Worm (Caenorhabditis elegans) whole organism, young adult: ENCODE results near the gene T24E12.3.

Experiments used
- D2030.7 ChIP-seq: fragments of 200-800 bp; sonication (Bioruptor generic); IDR thresholded peaks from 2 replicates; pipeline ENCODE4 v1.3.6; 2022; ENCODE audit warnings: missing genetic modification reagents, missing genetic modification characterization, missing compliant biosample characterization
- F33H1.4 ChIP-seq: fragments of 200-800 bp; sonication (Bioruptor generic); IDR thresholded peaks from 2 replicates; pipeline ENCODE4 v1.3.6; 2022; ENCODE audit warnings: missing genetic modification reagents, missing genetic modification characterization, missing compliant biosample characterization
- F39B2.1 ChIP-seq: fragments of 200-800 bp; sonication (Bioruptor generic); IDR thresholded peaks from 2 replicates; pipeline ENCODE4 v1.3.6; 2022; ENCODE audit warnings: missing genetic modification reagents, missing genetic modification characterization, missing compliant biosample characterization
- K12H6.12 ChIP-seq: fragments of 200-800 bp; sonication (Bioruptor generic); optimal IDR thresholded peaks from 2 replicates; lab custom pipeline; 2018; ENCODE audit warnings: mild to moderate bottlenecking, missing genetic modification characterization, missing compliant biosample characterization
- Y56A3A.18 ChIP-seq: fragments of 200-800 bp; sonication (Bioruptor generic); IDR thresholded peaks from 2 replicates; pipeline ENCODE4 v1.3.6; 2022; ENCODE audit warnings: missing genetic modification reagents, missing genetic modification characterization, missing compliant biosample characterization
- ZK185.1 ChIP-seq: sonication (generic microtip); optimal IDR thresholded peaks from 2 replicates; lab custom pipeline; 2016; ENCODE audit warnings: mild to moderate bottlenecking, missing genetic modification characterization, missing compliant biosample characterization; ENCODE audit not compliant: poor library complexity, severe bottlenecking
- attf-5 ChIP-seq: fragments of 200-800 bp; sonication (Bioruptor generic); optimal IDR thresholded peaks from 2 replicates; lab custom pipeline; 2018; ENCODE audit warnings: mild to moderate bottlenecking, missing genetic modification characterization, missing compliant biosample characterization
- cebp-1 ChIP-seq, 2 experiments: fragments of 200-800 bp in 1 of 2; sonication (Bioruptor generic) in 1 of 2; sonication (generic microtip) in 1 of 2; IDR thresholded peaks in 1 of 2; optimal IDR thresholded peaks in 1 of 2; 2 replicates each; pipeline versions ENCODE4 v1.3.6 to Lab custom; 2017 to 2022; ENCODE audit warnings: missing compliant biosample characterization in 2 of 2, missing genetic modification characterization in 2 of 2, mild to moderate bottlenecking in 1 of 2, missing genetic modification reagents in 1 of 2, moderate library complexity in 1 of 2
- ceh-91 ChIP-seq: fragments of 200-800 bp; sonication (Bioruptor generic); IDR thresholded peaks from 2 replicates; pipeline ENCODE4 v1.3.6; 2022; ENCODE audit warnings: missing genetic modification reagents, missing genetic modification characterization, missing compliant biosample characterization
- dox-1 ChIP-seq: fragments of 200-800 bp; sonication (Bioruptor generic); IDR thresholded peaks from 2 replicates; pipeline ENCODE4 v1.3.6; 2022; ENCODE audit warnings: missing genetic modification reagents, missing genetic modification characterization, missing compliant biosample characterization
- ekl-4 ChIP-seq: fragments of 200-800 bp; sonication (Bioruptor generic); IDR thresholded peaks from 2 replicates; pipeline ENCODE4 v1.3.6; 2022; ENCODE audit warnings: missing genetic modification reagents, missing genetic modification characterization, missing compliant biosample characterization
- him-1 ChIP-seq: sonication (generic microtip); optimal IDR thresholded peaks from 2 replicates; lab custom pipeline; 2016; ENCODE audit warnings: missing genotype, missing genetic modification reagents, missing genetic modification characterization, missing compliant biosample characterization
- hmg-1.2 ChIP-seq: fragments of 200-800 bp; sonication (Bioruptor generic); IDR thresholded peaks from 2 replicates; pipeline ENCODE4 v1.3.6; 2022; ENCODE audit warnings: missing genetic modification reagents, missing genetic modification characterization, missing compliant biosample characterization
- lin-40 ChIP-seq: sonication (generic microtip); optimal IDR thresholded peaks from 2 replicates; lab custom pipeline; 2016; ENCODE audit warnings: missing genetic modification characterization, mild to moderate bottlenecking, missing compliant biosample characterization, missing genotype, missing genetic modification reagents
- lin-54 ChIP-seq: fragments of 200-800 bp; sonication (Bioruptor generic); optimal IDR thresholded peaks from 2 replicates; lab custom pipeline; 2018; ENCODE audit warnings: mild to moderate bottlenecking, missing genetic modification characterization, missing compliant biosample characterization
- lsl-1 ChIP-seq: fragments of 200-800 bp; sonication (Bioruptor generic); optimal IDR thresholded peaks from 2 replicates; lab custom pipeline; 2018; ENCODE audit warnings: mild to moderate bottlenecking, missing genetic modification characterization, moderate library complexity, missing compliant biosample characterization
- madf-6 ChIP-seq: fragments of 200-800 bp; sonication (Bioruptor generic); IDR thresholded peaks from 2 replicates; pipeline ENCODE4 v1.3.6; 2022; ENCODE audit warnings: missing genetic modification reagents, missing genetic modification characterization, missing compliant biosample characterization
- madf-8 ChIP-seq: fragments of 200-800 bp; sonication (Bioruptor generic); conservative IDR thresholded peaks from 2 replicates; pipeline ENCODE4 v1.3.6; 2022; ENCODE audit warnings: missing genetic modification reagents, missing genetic modification characterization, missing compliant biosample characterization
- mcd-1 ChIP-seq: fragments of 200-800 bp; sonication (Bioruptor generic); IDR thresholded peaks from 2 replicates; pipeline ENCODE4 v1.3.6; 2022; ENCODE audit warnings: missing genetic modification reagents, missing genetic modification characterization, missing compliant biosample characterization
- nhr-80 ChIP-seq: sonication (generic microtip); optimal IDR thresholded peaks from 2 replicates; lab custom pipeline; 2016; ENCODE audit warnings: missing genetic modification characterization, missing compliant biosample characterization
- snpc-1.1 ChIP-seq: sonication (generic microtip); optimal IDR thresholded peaks from 2 replicates; lab custom pipeline; 2017; ENCODE audit warnings: missing genetic modification characterization, mild to moderate bottlenecking, missing compliant biosample characterization, antibody characterized with exemption, moderate library complexity, missing genotype, missing genetic modification reagents; ENCODE audit not compliant: insufficient read depth
- snpc-1.3 ChIP-seq: sonication (generic microtip); optimal IDR thresholded peaks from 2 replicates; lab custom pipeline; 2017; ENCODE audit warnings: missing genetic modification characterization, mild to moderate bottlenecking, missing compliant biosample characterization, antibody characterized with exemption, moderate library complexity, missing genotype, missing genetic modification reagents; ENCODE audit not compliant: insufficient read depth
- snpc-3.4 ChIP-seq: sonication (generic microtip); optimal IDR thresholded peaks from 2 replicates; lab custom pipeline; 2017; ENCODE audit warnings: missing genetic modification characterization, mild to moderate bottlenecking, missing compliant biosample characterization, antibody characterized with exemption, moderate library complexity, missing genotype, missing genetic modification reagents
- snpc-4 ChIP-seq, 5 experiments: fragments of 150-350 bp in 1 of 5; sonication (generic microtip) in 4 of 5; optimal IDR thresholded peaks; 2 replicates each; lab custom pipeline; 2014 to 2018; ENCODE audit warnings: missing genetic modification characterization in 5 of 5, missing biosample characterization in 3 of 5, antibody characterized with exemption in 2 of 5, mild to moderate bottlenecking in 2 of 5, missing compliant biosample characterization in 2 of 5, missing genotype in 2 of 5, moderate library complexity in 2 of 5, missing genetic modification reagents in 1 of 5
- xnd-1 ChIP-seq: sonication (generic microtip); optimal IDR thresholded peaks from 2 replicates; lab custom pipeline; 2016; ENCODE audit warnings: missing genotype, missing genetic modification reagents, missing genetic modification characterization, missing compliant biosample characterization
- zfh-2 ChIP-seq: fragments of 200-800 bp; sonication (Bioruptor generic); conservative IDR thresholded peaks from 2 replicates; pipeline ENCODE4 v1.3.6; 2022; ENCODE audit warnings: missing genetic modification reagents, missing genetic modification characterization, missing compliant biosample characterization
- ztf-18 ChIP-seq: sonication (generic microtip); optimal IDR thresholded peaks from 2 replicates; lab custom pipeline; 2016; ENCODE audit warnings: missing genotype, mild to moderate bottlenecking, missing genetic modification characterization, missing compliant biosample characterization

Gene T24E12.3

ce11 chrII:3808104-3808503 is 32.3 kb downstream of the T24E12.3 start, which contains the start of gene F54D10.5 (continued):
- TF ChIP-seq snpc-1.1 (tag; lab: Kevin White, UChicago) = peak; percentile 33

- TF ChIP-seq D2030.7 (GFP tag; lab: Robert Waterston, UW) (peak; percentile 32; the same call in 1 of the 2 replicates), lsl-1 (peak; percentile 95), F33H1.4 (GFP tag; lab: Robert Waterston, UW) (peak; percentile 52), ekl-4 (GFP tag; lab: Robert Waterston, UW) (no peak), Y56A3A.18 (GFP tag; lab: Robert Waterston, UW) (no peak), madf-6 (peak; percentile 93), ceh-91 (GFP tag; lab: Robert Waterston, UW) (peak; percentile 61; the same call in 1 of the 2 replicates), nhr-80 (tag; lab: Kevin White, UChicago) (no peak), snpc-1.3 (peak; percentile 12), xnd-1 (tag; lab: Kevin White, UChicago) (peak; percentile 98), him-1 (peak; percentile 33), madf-8 (GFP tag; lab: Robert Waterston, UW) (peak; percentile 79)
Measured at ce11 chrII:3808643-3809042, 32.8 kb downstream of the T24E12.3 start.

ce11 chrII:3810550-3810949 is 34.7 kb downstream of the T24E12.3 start:
- TF ChIP-seq attf-5 = peak; percentile 38
- TF ChIP-seq lin-40 (tag; lab: Kevin White, UChicago) = peak; percentile 23
- peak; percentile 70 for TF ChIP-seq dox-1 (GFP tag; lab: Robert Waterston, UW)
- TF ChIP-seq nhr-80 (tag; lab: Kevin White, UChicago) = peak; percentile 87
- 0 out of 2 replicates have a peak, but pooled peaks have one; percentile 30 for TF ChIP-seq mcd-1
- no peak for TF ChIP-seq ztf-18 (tag; lab: Kevin White, UChicago)
- no peak for TF ChIP-seq lin-54 (GFP tag; lab: Kevin White, UChicago)
- TF ChIP-seq snpc-3.4 = no peak
- TF ChIP-seq K12H6.12 = peak; percentile 42
- no peak for TF ChIP-seq F39B2.1 (GFP tag; lab: Robert Waterston, UW)
- TF ChIP-seq zfh-2 (GFP tag; lab: Robert Waterston, UW) = peak; percentile 43; the same call in 1 of the 2 replicates
- TF ChIP-seq snpc-4 (GFP tag; optimal IDR thresholded peaks at IDR 0.05; lab: Kevin White, UChicago) = no peak
- TF ChIP-seq snpc-4 (tag; optimal IDR thresholded peaks at IDR 0.05; lab: Kevin White, UChicago) = peak in 1 of 4 experiments; percentile 33
- peak; percentile 93 for TF ChIP-seq hmg-1.2 (GFP tag; lab: Robert Waterston, UW)
- TF ChIP-seq cebp-1 (GFP tag; IDR thresholded peaks at IDR 0.05; lab: Robert Waterston, UW) = no peak
- TF ChIP-seq cebp-1 (tag; optimal IDR thresholded peaks at IDR 0.05; lab: Kevin White, UChicago) = peak; percentile 37

ce11 chrII:3811816-3812332 is 36.1 kb downstream of the T24E12.3 start, which contains the start of gene lido-15:
Gene lido-15 (plus strand): TSS chrII:3812282.
- TF ChIP-seq cebp-1 (GFP tag; IDR thresholded peaks at IDR 0.05; lab: Robert Waterston, UW) (no peak), cebp-1 (tag; optimal IDR thresholded peaks at IDR 0.05; lab: Kevin White, UChicago) (peak; percentile 39), mcd-1 (0 out of 2 replicates have a peak, but pooled peaks have one; percentile 27), attf-5 (peak; percentile 5), ZK185.1 (tag; lab: Kevin White, UChicago) (no peak)
- TF ChIP-seq, all 124 proteins: peak for 3
